Worm (Caenorhabditis elegans) whole organism, mixed stage, embryonic: ENCODE data around the gene mls-2.

Source experiments
- elt-3 ChIP-seq: fragments of 150-350 bp; optimal IDR thresholded peaks from 2 replicates; lab custom pipeline; 2014; ENCODE audit warnings: missing biosample characterization, missing genetic modification characterization
- lin-13 ChIP-seq: fragments of 150-350 bp; optimal IDR thresholded peaks from 2 replicates; lab custom pipeline; 2014; ENCODE audit warnings: missing biosample characterization, missing genetic modification characterization
- nhr-28 ChIP-seq: fragments of 150-350 bp; optimal IDR thresholded peaks from 2 replicates; lab custom pipeline; 2014; ENCODE audit warnings: missing biosample characterization, missing genetic modification characterization
- pha-4 ChIP-seq: fragments of 150-350 bp; optimal IDR thresholded peaks from 2 replicates; lab custom pipeline; 2018; ENCODE audit warnings: missing biosample characterization, missing genetic modification reagents, missing genetic modification characterization
- snpc-4 ChIP-seq: fragments of 150-350 bp; optimal IDR thresholded peaks from 2 replicates; lab custom pipeline; 2014; ENCODE audit warnings: missing biosample characterization, missing genetic modification characterization
- sptf-1 ChIP-seq: sonication (generic microtip); optimal IDR thresholded peaks from 2 replicates; lab custom pipeline; 2017; ENCODE audit warnings: mild to moderate bottlenecking, missing genetic modification characterization, moderate library complexity, missing compliant biosample characterization
- unc-39 ChIP-seq: fragments of 150-350 bp; optimal IDR thresholded peaks from 2 replicates; lab custom pipeline; 2014; ENCODE audit warnings: missing biosample characterization, missing genetic modification characterization
- unc-62 ChIP-seq: fragments of 150-350 bp; optimal IDR thresholded peaks from 2 replicates; lab custom pipeline; 2014; ENCODE audit warnings: missing biosample characterization, missing genetic modification reagents, missing genetic modification characterization
- zip-8 ChIP-seq: fragments of 150-350 bp; optimal IDR thresholded peaks from 2 replicates; lab custom pipeline; 2014; ENCODE audit warnings: missing biosample characterization, missing genetic modification characterization

- TF ChIP-seq snpc-4 (no peak), nhr-28 (no peak), lin-13 (no peak), sptf-1 (tag; lab: Kevin White, UChicago) (no peak), zip-8 (tag; lab: Kevin White, UChicago) (no peak), elt-3 (no peak), pha-4 (tag; lab: Kevin White, UChicago) (no peak), unc-39 (tag; lab: Kevin White, UChicago) (no peak), unc-62 (GFP tag; lab: Kevin White, UChicago) (no peak)
Observed at ce11 chrX:4769885-4770284, 8.4 kb upstream of the mls-2 start, which contains the start of gene npr-1.
